Fruit fly (Drosophila melanogaster) whole organism, embryonic: ENCODE results near the gene CG14615.
A peak's percentile ranks its signal among the peaks of the same experiment; 100 is the strongest.

ENCODE experiments used
- Antp ChIP-seq: fragments of 200-800 bp; sonication (Bioruptor generic); optimal IDR thresholded peaks from 3 replicates; lab custom pipeline; 2016; ENCODE audit warnings: missing biosample characterization, missing genetic modification characterization
- BEAF-32 ChIP-seq: fragments of 200-800 bp; sonication (Bioruptor generic); optimal IDR thresholded peaks from 3 replicates; lab custom pipeline; 2017; ENCODE audit warnings: missing biosample characterization, missing genetic modification characterization, mild to moderate bottlenecking, moderate library complexity, missing genetic modification reagents
- CG10267 ChIP-seq: fragments of 200-800 bp; sonication (Bioruptor generic); optimal IDR thresholded peaks from 2 replicates; lab custom pipeline; 2018; ENCODE audit warnings: missing biosample characterization, mild to moderate bottlenecking, missing genetic modification characterization, moderate library complexity
- CG15269 ChIP-seq: fragments of 200-800 bp; sonication (Bioruptor generic); optimal IDR thresholded peaks from 2 replicates; lab custom pipeline; 2018; ENCODE audit warnings: missing biosample characterization, mild to moderate bottlenecking, missing genetic modification characterization, moderate library complexity
- CG1603 ChIP-seq: fragments of 200-800 bp; sonication (Bioruptor generic); optimal IDR thresholded peaks from 2 replicates; lab custom pipeline; 2019; ENCODE audit warnings: missing biosample characterization, mild to moderate bottlenecking, missing genetic modification characterization, moderate library complexity
- CG2116 ChIP-seq: fragments of 200-800 bp; sonication (Bioruptor generic); optimal IDR thresholded peaks from 3 replicates; lab custom pipeline; 2018; ENCODE audit warnings: missing biosample characterization, mild to moderate bottlenecking, missing genetic modification characterization
- CG2129 ChIP-seq: fragments of 200-800 bp; sonication (Bioruptor generic); IDR thresholded peaks from 2 replicates; pipeline ENCODE4 v1.3.6; 2022; ENCODE audit warnings: missing biosample characterization, missing genetic modification characterization; ENCODE audit not compliant: partially characterized antibody
- CG2712 ChIP-seq: fragments of 200-800 bp; optimal IDR thresholded peaks from 3 replicates; lab custom pipeline; 2019; ENCODE audit warnings: missing biosample characterization, mild to moderate bottlenecking, missing genetic modification characterization, moderate library complexity
- CG32767 ChIP-seq: fragments of 200-800 bp; sonication (Bioruptor generic); IDR thresholded peaks from 2 replicates; pipeline ENCODE4 v1.3.6; 2022; ENCODE audit warnings: missing biosample characterization, missing genetic modification characterization
- CG3995 ChIP-seq: fragments of 200-800 bp; sonication (Bioruptor generic); optimal IDR thresholded peaks from 3 replicates; lab custom pipeline; 2016; ENCODE audit warnings: missing biosample characterization, missing genetic modification characterization
- CG4404 ChIP-seq: fragments of 200-800 bp; sonication (Bioruptor generic); IDR thresholded peaks from 2 replicates; pipeline ENCODE4 v1.3.6; 2022; ENCODE audit warnings: missing biosample characterization, missing genetic modification characterization
- CG4617 ChIP-seq: fragments of 200-800 bp; sonication (Bioruptor generic); optimal IDR thresholded peaks from 3 replicates; lab custom pipeline; 2016; ENCODE audit warnings: missing biosample characterization, missing genetic modification characterization, borderline replicate concordance
- CG6791 ChIP-seq: fragments of 200-800 bp; sonication (Bioruptor generic); IDR thresholded peaks from 3 replicates; pipeline ENCODE4 v1.3.6; 2022; ENCODE audit warnings: missing biosample characterization, missing genetic modification characterization; ENCODE audit not compliant: partially characterized antibody
- CG8089 ChIP-seq: fragments of 200-800 bp; sonication (Bioruptor generic); optimal IDR thresholded peaks from 3 replicates; lab custom pipeline; 2016; ENCODE audit warnings: missing biosample characterization, missing genetic modification characterization
- CG8290 ChIP-seq, 3 experiments: fragments of 200-800 bp; sonication (Bioruptor generic); optimal IDR thresholded peaks; 2 replicates each; lab custom pipeline; 2016 to 2019; ENCODE audit warnings: missing biosample characterization in 3 of 3, missing genetic modification characterization in 3 of 3, mild to moderate bottlenecking in 2 of 3, moderate library complexity in 1 of 3
- CG9817 ChIP-seq: fragments of 200-800 bp; sonication (Bioruptor generic); optimal IDR thresholded peaks from 2 replicates; lab custom pipeline; 2018; ENCODE audit warnings: missing biosample characterization, mild to moderate bottlenecking, missing genetic modification characterization, moderate library complexity
- CG9932 ChIP-seq: fragments of 200-800 bp; sonication (Bioruptor generic); IDR thresholded peaks from 2 replicates; pipeline ENCODE4 v1.3.6; 2022; ENCODE audit warnings: missing biosample characterization, missing genetic modification characterization
- CTCF ChIP-seq: fragments of 200-800 bp; sonication (Bioruptor generic); optimal IDR thresholded peaks from 2 replicates; lab custom pipeline; 2017; ENCODE audit warnings: missing biosample characterization, mild to moderate bottlenecking, missing genetic modification characterization, moderate library complexity
- Dref ChIP-seq: fragments of 200-800 bp; sonication (Bioruptor generic); IDR thresholded peaks from 2 replicates; pipeline ENCODE4 v1.3.6; 2022; ENCODE audit warnings: missing biosample characterization, missing genetic modification characterization
- HmgD ChIP-seq: fragments of 200-800 bp; sonication (Bioruptor generic); optimal IDR thresholded peaks from 3 replicates; lab custom pipeline; 2016; ENCODE audit warnings: missing biosample characterization, missing genetic modification characterization
- Lhr ChIP-seq: fragments of 200-800 bp; sonication (Bioruptor generic); optimal IDR thresholded peaks from 3 replicates; lab custom pipeline; 2017; ENCODE audit warnings: mild to moderate bottlenecking, missing biosample characterization, missing genetic modification reagents, missing genetic modification characterization
- Max ChIP-seq: fragments of 200-800 bp; sonication (Bioruptor generic); optimal IDR thresholded peaks from 2 replicates; lab custom pipeline; 2016; ENCODE audit warnings: missing biosample characterization, mild to moderate bottlenecking, missing genetic modification characterization
- Rfx ChIP-seq: fragments of 200-800 bp; sonication (Bioruptor generic); IDR thresholded peaks from 2 replicates; pipeline ENCODE4 v1.3.6; 2022; ENCODE audit warnings: missing biosample characterization, missing genetic modification characterization
- Xrp1 ChIP-seq: fragments of 200-800 bp; sonication (Bioruptor generic); IDR thresholded peaks from 2 replicates; pipeline ENCODE4 v1.3.6; 2022; ENCODE audit warnings: missing biosample characterization, missing genetic modification characterization
- bigmax ChIP-seq: fragments of 200-800 bp; sonication (Bioruptor generic); optimal IDR thresholded peaks from 2 replicates; lab custom pipeline; 2018; ENCODE audit warnings: missing biosample characterization, mild to moderate bottlenecking, missing genetic modification characterization
- chm ChIP-seq: fragments of 200-800 bp; sonication (Bioruptor generic); IDR thresholded peaks from 2 replicates; pipeline ENCODE4 v1.3.6; 2022; ENCODE audit warnings: missing biosample characterization, missing genetic modification characterization
- crol ChIP-seq: fragments of 200-800 bp; sonication (Bioruptor generic); IDR thresholded peaks from 2 replicates; pipeline ENCODE4 v1.3.6; 2022; ENCODE audit warnings: missing biosample characterization, missing genetic modification characterization
- crp ChIP-seq, 2 experiments: fragments of 200-800 bp; sonication (Bioruptor generic); optimal IDR thresholded peaks; 2 replicates in 1 of 2; 3 replicates in 1 of 2; lab custom pipeline; 2017; ENCODE audit warnings: missing biosample characterization in 2 of 2, missing genetic modification characterization in 2 of 2, mild to moderate bottlenecking in 1 of 2, moderate library complexity in 1 of 2
- hb ChIP-seq: fragments of 200-800 bp; sonication (Bioruptor generic); IDR thresholded peaks from 3 replicates; pipeline ENCODE4 v1.3.6; 2022; ENCODE audit warnings: missing biosample characterization, missing genetic modification characterization; ENCODE audit not compliant: partially characterized antibody
- inv ChIP-seq: fragments of 200-800 bp; sonication (Bioruptor generic); IDR thresholded peaks from 2 replicates; pipeline ENCODE4 v1.3.6; 2022; ENCODE audit warnings: missing biosample characterization, missing genetic modification characterization; ENCODE audit not compliant: partially characterized antibody
- knrl ChIP-seq: fragments of 200-800 bp; sonication (Bioruptor generic); IDR thresholded peaks from 3 replicates; pipeline ENCODE4 v1.3.6; 2022; ENCODE audit warnings: missing biosample characterization, missing genetic modification characterization; ENCODE audit not compliant: partially characterized antibody
- lola ChIP-seq, 3 experiments: fragments of >200 bp in 2 of 3; fragments of 200-800 bp in 1 of 3; sonication (Bioruptor generic) in 1 of 3; optimal IDR thresholded peaks; 2 replicates each; lab custom pipeline; 2017 to 2019; ENCODE audit warnings: missing biosample characterization in 3 of 3, missing genetic modification characterization in 3 of 3, mild to moderate bottlenecking in 1 of 3, moderate library complexity in 1 of 3
- pfk ChIP-seq: fragments of 200-800 bp; sonication (Bioruptor generic); optimal IDR thresholded peaks from 2 replicates; lab custom pipeline; 2018; ENCODE audit warnings: missing biosample characterization, mild to moderate bottlenecking, missing genetic modification characterization, moderate library complexity
- phol ChIP-seq: fragments of 200-800 bp; sonication (Bioruptor generic); optimal IDR thresholded peaks from 3 replicates; lab custom pipeline; 2018; ENCODE audit warnings: missing biosample characterization, mild to moderate bottlenecking, missing genetic modification characterization, moderate library complexity
- pita ChIP-seq: fragments of 200-800 bp; sonication (Bioruptor generic); optimal IDR thresholded peaks from 2 replicates; lab custom pipeline; 2017; ENCODE audit warnings: missing biosample characterization, mild to moderate bottlenecking, missing genetic modification characterization
- prd ChIP-seq, 3 experiments: fragments of >200 bp in 2 of 3; fragments of 200-800 bp in 1 of 3; sonication (Bioruptor generic) in 1 of 3; optimal IDR thresholded peaks in 2 of 3; IDR thresholded peaks in 1 of 3; 2 replicates in 2 of 3; 3 replicates in 1 of 3; pipeline versions ENCODE4 v1.3.6 to Lab custom; 2017 to 2022; ENCODE audit warnings: missing biosample characterization in 1 of 3, missing genetic modification characterization in 1 of 3
- row ChIP-seq: fragments of 200-800 bp; sonication (Bioruptor generic); IDR thresholded peaks from 3 replicates; pipeline ENCODE4 v1.3.6; 2022; ENCODE audit warnings: missing biosample characterization, missing genetic modification characterization
- sima ChIP-seq: fragments of 200-800 bp; sonication (Bioruptor generic); optimal IDR thresholded peaks from 2 replicates; lab custom pipeline; 2016; ENCODE audit warnings: missing biosample characterization, missing genetic modification characterization
- slbo ChIP-seq: fragments of 200-800 bp; sonication (Bioruptor generic); IDR thresholded peaks from 2 replicates; pipeline ENCODE4 v1.3.6; 2022; ENCODE audit warnings: missing biosample characterization, missing genetic modification characterization
- zen2 ChIP-seq: fragments of 200-800 bp; sonication (Bioruptor generic); IDR thresholded peaks from 3 replicates; pipeline ENCODE4 v1.3.6; 2022; ENCODE audit warnings: missing biosample characterization, missing genetic modification characterization; ENCODE audit not compliant: partially characterized antibody

CG14615 gene

dm6 chrX:22455509-22456179 is 6.4 kb upstream of the CG14615 start, which contains the start of gene Usp2 (continued):
- TF ChIP-seq Dref (GFP tag; lab: Robert Waterston, UW): peak; percentile 72
- TF ChIP-seq CG2129 (GFP tag; lab: Robert Waterston, UW): peak; percentile 27; the same call in 1 of the 2 replicates
- TF ChIP-seq prd (optimal IDR thresholded peaks at IDR 0.05; lab: Kevin White, UChicago): no peak
- TF ChIP-seq prd (GFP tag; IDR thresholded peaks at IDR 0.05; lab: Robert Waterston, UW): peak; percentile 36; the same call in 2 of the 3 replicates
- peak; percentile 79 for TF ChIP-seq knrl (GFP tag; lab: Robert Waterston, UW)
- no peak for TF ChIP-seq CG15269 (tag; lab: Kevin White, UChicago)
- peak; percentile 71 for TF ChIP-seq CG1603
- peak; percentile 8 for TF ChIP-seq CG8290 (GFP tag; optimal IDR thresholded peaks at IDR 0.05; lab: Kevin White, UChicago)
- peak in 1 of 2 experiments; percentile 34 for TF ChIP-seq CG8290 (tag; optimal IDR thresholded peaks at IDR 0.05; lab: Kevin White, UChicago)
- peak; percentile 71 for TF ChIP-seq row (GFP tag; lab: Robert Waterston, UW)
- no peak for TF ChIP-seq CG8089 (GFP tag; lab: Kevin White, UChicago)
- peak; percentile 84 for TF ChIP-seq bigmax (GFP tag; lab: Kevin White, UChicago)
- peak; percentile 55 for TF ChIP-seq pita (GFP tag; lab: Kevin White, UChicago)
- peak in 1 of 3 experiments; percentile 52 for TF ChIP-seq lola (GFP tag; optimal IDR thresholded peaks at IDR 0.05; lab: Kevin White, UChicago)
- peak; percentile 29 for TF ChIP-seq CG10267 (tag; lab: Kevin White, UChicago)
- peak; percentile 46 for TF ChIP-seq Lhr (GFP tag; lab: Kevin White, UChicago)
- TF ChIP-seq crp (GFP tag; optimal IDR thresholded peaks at IDR 0.05; lab: Kevin White, UChicago): peak in 1 of 2 experiments; percentile 73
- TF ChIP-seq Antp: peak; percentile 14
- peak; percentile 69 for TF ChIP-seq CG4617 (GFP tag; lab: Kevin White, UChicago)
- TF ChIP-seq CG32767 (GFP tag; lab: Robert Waterston, UW): no peak
- TF ChIP-seq crol: peak; percentile 74
- TF ChIP-seq chm (GFP tag; lab: Robert Waterston, UW): 0 out of 2 replicates have a peak, but pooled peaks have one; percentile 12
- peak; percentile 43; the same call in 1 of the 3 replicates for TF ChIP-seq zen2 (GFP tag; lab: Robert Waterston, UW)
- peak; percentile 84 for TF ChIP-seq BEAF-32 (GFP tag; lab: Kevin White, UChicago)
- TF ChIP-seq hb (GFP tag; lab: Robert Waterston, UW): peak; percentile 63
- TF ChIP-seq inv (GFP tag; lab: Robert Waterston, UW): peak; percentile 66; the same call in 1 of the 2 replicates
- peak; percentile 50; the same call in 1 of the 2 replicates for TF ChIP-seq Rfx
- TF ChIP-seq CG2116 (GFP tag; lab: Kevin White, UChicago): peak; percentile 89
- TF ChIP-seq HmgD: peak; percentile 64
- TF ChIP-seq CG4404 (GFP tag; lab: Robert Waterston, UW): no peak
- TF ChIP-seq slbo: peak; percentile 37
- peak; percentile 59 for TF ChIP-seq CG9932 (GFP tag; lab: Robert Waterston, UW)
- TF ChIP-seq CG2712 (tag; lab: Kevin White, UChicago): peak; percentile 23
- TF ChIP-seq CG3995 (GFP tag; lab: Kevin White, UChicago): peak; percentile 96
- peak; percentile 79 for TF ChIP-seq CG6791 (GFP tag; lab: Robert Waterston, UW)
- TF ChIP-seq pfk: no peak
- peak; percentile 7 for TF ChIP-seq CG9817 (tag; lab: Kevin White, UChicago)
- no peak for TF ChIP-seq Xrp1
- TF ChIP-seq phol: peak; percentile 48
- TF ChIP-seq sima: no peak
- TF ChIP-seq CTCF (GFP tag; lab: Kevin White, UChicago): peak; percentile 9
- TF ChIP-seq Max (GFP tag; lab: Kevin White, UChicago): peak; percentile 12
